Fruit fly (Drosophila melanogaster) whole organism, adult: ENCODE results near the gene CG2540.

Source experiments
- CG11617 ChIP-seq: fragments of 200-800 bp; sonication (Bioruptor generic); optimal IDR thresholded peaks from 2 replicates; lab custom pipeline; 2017; ENCODE audit warnings: mild to moderate bottlenecking, missing biosample characterization, missing genetic modification reagents, missing genetic modification characterization
- CG12768 ChIP-seq: fragments of 200-800 bp; sonication (Bioruptor generic); optimal IDR thresholded peaks from 2 replicates; lab custom pipeline; 2017; ENCODE audit warnings: missing biosample characterization, missing genetic modification characterization, mild to moderate bottlenecking, moderate library complexity, missing genetic modification reagents
- CG14711 ChIP-seq: fragments of 200-800 bp; sonication (Bioruptor generic); optimal IDR thresholded peaks from 2 replicates; lab custom pipeline; 2018; ENCODE audit warnings: missing biosample characterization, mild to moderate bottlenecking, missing genetic modification characterization, moderate library complexity
- CG1620 ChIP-seq: fragments of 200-800 bp; sonication (Bioruptor generic); optimal IDR thresholded peaks from 2 replicates; lab custom pipeline; 2016; ENCODE audit warnings: missing biosample characterization, missing genetic modification characterization
- CG33017 ChIP-seq: fragments of 200-800 bp; sonication (Bioruptor generic); optimal IDR thresholded peaks from 2 replicates; lab custom pipeline; 2018; ENCODE audit warnings: missing biosample characterization, mild to moderate bottlenecking, missing genetic modification characterization, moderate library complexity
- CG5204 ChIP-seq: fragments of 200-800 bp; sonication (Bioruptor generic); optimal IDR thresholded peaks from 2 replicates; lab custom pipeline; 2016; ENCODE audit warnings: missing biosample characterization, missing genetic modification characterization
- CG7045 ChIP-seq: fragments of 200-800 bp; sonication (Bioruptor generic); optimal IDR thresholded peaks from 2 replicates; lab custom pipeline; 2017; ENCODE audit warnings: missing biosample characterization, mild to moderate bottlenecking, missing genetic modification characterization
- CG7101 ChIP-seq: fragments of 200-800 bp; sonication (Bioruptor generic); optimal IDR thresholded peaks from 2 replicates; lab custom pipeline; 2018; ENCODE audit warnings: missing biosample characterization, mild to moderate bottlenecking, missing genetic modification characterization, moderate library complexity
- Clk ChIP-seq: fragments of 200-800 bp; sonication (Bioruptor generic); optimal IDR thresholded peaks from 2 replicates; lab custom pipeline; 2017; ENCODE audit warnings: missing biosample characterization, missing genetic modification characterization
- Crg-1 ChIP-seq: fragments of 200-800 bp; sonication (Bioruptor generic); optimal IDR thresholded peaks from 2 replicates; lab custom pipeline; 2016; ENCODE audit warnings: missing biosample characterization, missing genetic modification characterization
- Hr96 ChIP-seq: fragments of 200-800 bp; sonication (Bioruptor generic); optimal IDR thresholded peaks from 2 replicates; lab custom pipeline; 2016; ENCODE audit warnings: missing biosample characterization, missing genetic modification characterization
- Mnt ChIP-seq: fragments of 200-800 bp; sonication (Bioruptor generic); optimal IDR thresholded peaks from 2 replicates; lab custom pipeline; 2016; ENCODE audit warnings: missing biosample characterization, mild to moderate bottlenecking, missing genetic modification characterization
- bab1 ChIP-seq: fragments of 200-800 bp; sonication (Bioruptor generic); optimal IDR thresholded peaks from 3 replicates; lab custom pipeline; 2019; ENCODE audit warnings: missing biosample characterization, mild to moderate bottlenecking, missing genetic modification characterization, moderate library complexity
- cic ChIP-seq: fragments of 200-800 bp; sonication (Bioruptor generic); optimal IDR thresholded peaks from 2 replicates; lab custom pipeline; 2017; ENCODE audit warnings: missing biosample characterization, mild to moderate bottlenecking, missing genetic modification characterization, moderate library complexity
- cnc ChIP-seq, 2 experiments: fragments of >200 bp; optimal IDR thresholded peaks; 2 replicates each; lab custom pipeline; 2017
- kay ChIP-seq: fragments of 200-800 bp; sonication (Bioruptor generic); peaks from one replicate; lab custom pipeline; 2016; ENCODE audit warnings: missing biosample characterization, missing genetic modification characterization, borderline replicate concordance
- ovo ChIP-seq: fragments of 200-800 bp; sonication (Bioruptor generic); optimal IDR thresholded peaks from 2 replicates; lab custom pipeline; 2016; ENCODE audit warnings: missing biosample characterization, missing genetic modification characterization
- pad ChIP-seq: fragments of 200-800 bp; sonication (Bioruptor generic); optimal IDR thresholded peaks from 3 replicates; lab custom pipeline; 2017; ENCODE audit warnings: missing biosample characterization, missing genetic modification characterization, mild to moderate bottlenecking, moderate library complexity, missing genetic modification reagents
- tj ChIP-seq: fragments of 200-800 bp; sonication (Bioruptor generic); optimal IDR thresholded peaks from 3 replicates; lab custom pipeline; 2017; ENCODE audit warnings: missing biosample characterization, mild to moderate bottlenecking, missing genetic modification characterization, moderate library complexity
- toe ChIP-seq: fragments of 200-800 bp; sonication (Bioruptor generic); optimal IDR thresholded peaks from 2 replicates; lab custom pipeline; 2016; ENCODE audit warnings: missing biosample characterization, missing genetic modification characterization

Gene CG2540

dm6 chrX:12613248-12613805 is 16.4 kb upstream of the CG2540 start:
- TF ChIP-seq Mnt (GFP tag; lab: Kevin White, UChicago) (no peak), CG11617 (GFP tag; lab: Kevin White, UChicago) (no peak), CG33017 (no peak), tj (GFP tag; lab: Kevin White, UChicago) (no peak), ovo (GFP tag; lab: Kevin White, UChicago) (no peak), cnc (optimal IDR thresholded peaks at IDR 0.05; lab: Kevin White, UChicago) (no peak), CG7045 (GFP tag; lab: Kevin White, UChicago) (no peak), bab1 (no peak), pad (GFP tag; lab: Kevin White, UChicago) (no peak)

DNA sequence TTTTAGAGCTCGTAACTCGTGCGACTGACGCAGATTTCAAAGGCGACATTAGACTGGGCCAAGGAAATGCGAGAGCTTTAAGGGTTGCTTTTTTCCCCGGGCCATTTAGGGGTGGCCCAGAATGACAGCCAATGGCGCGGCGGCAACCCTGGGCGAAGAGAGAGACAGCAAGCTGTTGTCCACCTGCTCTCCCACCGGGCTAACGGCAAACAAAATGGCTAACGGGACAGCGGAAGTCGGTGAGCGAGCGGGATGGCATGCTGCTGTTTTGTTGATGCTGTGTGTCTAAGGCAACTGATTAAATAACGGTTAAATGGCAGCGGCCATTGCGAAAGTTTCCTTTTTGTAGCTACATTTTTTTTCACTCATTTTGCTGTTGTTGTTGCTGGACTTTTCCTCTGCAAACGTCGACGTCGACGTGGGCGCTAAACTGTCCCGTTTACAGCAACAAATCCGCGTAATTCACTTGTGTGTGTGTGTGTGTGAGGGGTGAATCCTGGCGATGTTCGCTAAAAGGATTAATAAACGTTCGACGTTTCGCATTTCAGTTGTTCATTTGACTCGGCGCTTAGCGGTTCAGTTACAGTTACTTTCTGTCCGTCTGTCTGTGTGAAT is 13.8 kb upstream of the CG2540 start, which contains the start of gene CG11085:
Gene CG11085, plus strand, starts transcription at position 565 of the 615 bp plus-strand sequence.
- TF ChIP-seq CG11617 (GFP tag; lab: Kevin White, UChicago), result no peak
- TF ChIP-seq Hr96, result no peak
- no peak for TF ChIP-seq kay (GFP tag; lab: Kevin White, UChicago)
- TF ChIP-seq ovo (GFP tag; lab: Kevin White, UChicago), result no peak
- no peak for TF ChIP-seq CG1620 (GFP tag; lab: Kevin White, UChicago)
- no peak for TF ChIP-seq CG7045 (GFP tag; lab: Kevin White, UChicago)
- TF ChIP-seq CG33017, result no peak
- no peak for TF ChIP-seq pad (GFP tag; lab: Kevin White, UChicago)
- no peak for TF ChIP-seq Clk (GFP tag; lab: Kevin White, UChicago)
- TF ChIP-seq Crg-1 (GFP tag; lab: Kevin White, UChicago), result no peak
- no peak for TF ChIP-seq Mnt (GFP tag; lab: Kevin White, UChicago)
- TF ChIP-seq bab1, result no peak
- no peak for TF ChIP-seq CG7101 (tag; lab: Kevin White, UChicago)
- TF ChIP-seq cnc (optimal IDR thresholded peaks at IDR 0.05; lab: Kevin White, UChicago), result no peak
- no peak for TF ChIP-seq tj (GFP tag; lab: Kevin White, UChicago)
- TF ChIP-seq CG5204 (GFP tag; lab: Kevin White, UChicago), result no peak
- no peak for TF ChIP-seq CG14711 (tag; lab: Kevin White, UChicago)
- no peak for TF ChIP-seq cic (GFP tag; lab: Kevin White, UChicago)
- no peak for TF ChIP-seq CG12768 (GFP tag; lab: Kevin White, UChicago)

DNA sequence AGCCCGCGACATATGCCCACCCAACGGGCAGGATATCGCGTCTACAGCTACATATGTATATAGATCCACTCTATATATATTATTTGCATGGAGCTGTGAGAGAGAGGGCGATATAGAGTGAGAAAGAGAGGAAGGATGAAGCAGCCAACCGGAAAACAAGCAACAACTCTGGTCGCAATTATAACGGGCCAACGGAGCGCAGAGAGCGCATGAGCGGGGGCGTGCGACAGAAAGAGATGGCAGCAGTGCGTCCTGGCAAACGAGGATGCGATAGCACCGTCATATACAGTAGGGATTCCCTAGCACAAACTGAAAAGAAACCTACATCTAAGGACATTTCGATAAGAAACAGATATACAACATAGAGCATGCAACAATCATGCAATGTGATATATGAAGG is 8.0 kb upstream of the CG2540 start:
- TF ChIP-seq Crg-1 (GFP tag; lab: Kevin White, UChicago) (no peak), CG33017 (no peak), ovo (GFP tag; lab: Kevin White, UChicago) (no peak), Clk (GFP tag; lab: Kevin White, UChicago) (no peak), CG12768 (GFP tag; lab: Kevin White, UChicago) (no peak), toe (no peak), CG1620 (GFP tag; lab: Kevin White, UChicago) (no peak), pad (GFP tag; lab: Kevin White, UChicago) (no peak), CG7045 (GFP tag; lab: Kevin White, UChicago) (no peak), bab1 (no peak), Mnt (GFP tag; lab: Kevin White, UChicago) (no peak), CG7101 (tag; lab: Kevin White, UChicago) (no peak)

- TF ChIP-seq CG7101 (tag; lab: Kevin White, UChicago), result no peak
- TF ChIP-seq CG11617 (GFP tag; lab: Kevin White, UChicago), result no peak
- no peak for TF ChIP-seq CG5204 (GFP tag; lab: Kevin White, UChicago)
- no peak for TF ChIP-seq CG1620 (GFP tag; lab: Kevin White, UChicago)
- TF ChIP-seq pad (GFP tag; lab: Kevin White, UChicago), result no peak
- TF ChIP-seq CG33017, result no peak
- no peak for TF ChIP-seq bab1
- no peak for TF ChIP-seq ovo (GFP tag; lab: Kevin White, UChicago)
- no peak for TF ChIP-seq Mnt (GFP tag; lab: Kevin White, UChicago)
- TF ChIP-seq toe, result no peak
- no peak for TF ChIP-seq cic (GFP tag; lab: Kevin White, UChicago)
- no peak for TF ChIP-seq Hr96
- TF ChIP-seq CG7045 (GFP tag; lab: Kevin White, UChicago), result no peak
- no peak for TF ChIP-seq kay (GFP tag; lab: Kevin White, UChicago)
- no peak for TF ChIP-seq cnc (optimal IDR thresholded peaks at IDR 0.05; lab: Kevin White, UChicago)
- TF ChIP-seq CG12768 (GFP tag; lab: Kevin White, UChicago), result no peak
- no peak for TF ChIP-seq tj (GFP tag; lab: Kevin White, UChicago)
- TF ChIP-seq Crg-1 (GFP tag; lab: Kevin White, UChicago), result no peak
- TF ChIP-seq Clk (GFP tag; lab: Kevin White, UChicago), result no peak
These were observed 5.7 kb upstream of the CG2540 start, which contains the start of gene CG15728 for dm6 chrX:12623992-12624391. Gene CG15728 (plus strand): TSS chrX:12624292.

- TF ChIP-seq pad (GFP tag; lab: Kevin White, UChicago) (no peak), Clk (GFP tag; lab: Kevin White, UChicago) (no peak), Hr96 (no peak), ovo (GFP tag; lab: Kevin White, UChicago) (no peak), tj (GFP tag; lab: Kevin White, UChicago) (no peak), CG1620 (GFP tag; lab: Kevin White, UChicago) (no peak), toe (no peak), CG14711 (tag; lab: Kevin White, UChicago) (no peak), Crg-1 (GFP tag; lab: Kevin White, UChicago) (no peak), cic (GFP tag; lab: Kevin White, UChicago) (no peak), bab1 (no peak), CG11617 (GFP tag; lab: Kevin White, UChicago) (no peak), kay (GFP tag; lab: Kevin White, UChicago) (no peak), CG33017 (no peak), cnc (optimal IDR thresholded peaks at IDR 0.05; lab: Kevin White, UChicago) (no peak), CG7101 (tag; lab: Kevin White, UChicago) (no peak), CG12768 (GFP tag; lab: Kevin White, UChicago) (no peak), Mnt (GFP tag; lab: Kevin White, UChicago) (no peak)
These were observed 3.9 kb upstream of the CG2540 start for dm6 chrX:12625594-12626274.
